Fruit fly (Drosophila melanogaster) whole organism, wandering third instar larva: ENCODE data around the gene dac.
A peak's percentile ranks its signal among the peaks of the same experiment; 100 is the strongest.

Experiments used
- Abd-B ChIP-seq: fragments of >200 bp; optimal IDR thresholded peaks from 2 replicates; lab custom pipeline; 2017; ENCODE audit warnings: missing biosample characterization, missing genetic modification characterization
- CG32264 ChIP-seq: fragments of 200-800 bp; sonication (Bioruptor generic); optimal IDR thresholded peaks from 2 replicates; lab custom pipeline; 2016; ENCODE audit warnings: missing biosample characterization, missing genetic modification characterization
- CG9705 ChIP-seq: fragments of 200-800 bp; sonication (Bioruptor generic); optimal IDR thresholded peaks from 2 replicates; lab custom pipeline; 2018; ENCODE audit warnings: missing biosample characterization, mild to moderate bottlenecking, missing genetic modification characterization
- CrebA ChIP-seq: fragments of 200-800 bp; sonication (Bioruptor generic); optimal IDR thresholded peaks from 2 replicates; lab custom pipeline; 2016; ENCODE audit warnings: missing biosample characterization, mild to moderate bottlenecking, missing genetic modification characterization, borderline replicate concordance
- Dfd ChIP-seq: fragments of >200 bp; optimal IDR thresholded peaks from 2 replicates; lab custom pipeline; 2017; ENCODE audit warnings: missing biosample characterization, missing genetic modification characterization
- Dif ChIP-seq: fragments of 200-275, 200-300 bp; sonication (Bioruptor generic); optimal IDR thresholded peaks from 2 replicates; lab custom pipeline; 2018; ENCODE audit warnings: missing biosample characterization, missing genetic modification characterization; ENCODE audit not compliant: partially characterized antibody
- GATAd ChIP-seq: sonication (Bioruptor generic); optimal IDR thresholded peaks from 2 replicates; lab custom pipeline; 2016; ENCODE audit warnings: missing biosample characterization, missing genetic modification characterization
- HLH106 ChIP-seq: fragments of 200-800 bp; optimal IDR thresholded peaks from 3 replicates; lab custom pipeline; 2019; ENCODE audit warnings: missing biosample characterization, mild to moderate bottlenecking, missing genetic modification characterization, moderate library complexity
- Hnf4 ChIP-seq: fragments of 200-800 bp; sonication (Bioruptor generic); optimal IDR thresholded peaks from 2 replicates; lab custom pipeline; 2016; ENCODE audit warnings: missing biosample characterization, mild to moderate bottlenecking, missing genetic modification characterization
- Hr78 ChIP-seq: fragments of >200 bp; optimal IDR thresholded peaks from 2 replicates; lab custom pipeline; 2017; ENCODE audit warnings: missing biosample characterization, missing genetic modification characterization
- Hr83 ChIP-seq: fragments of 200-300 bp; sonication (Bioruptor generic); optimal IDR thresholded peaks from 2 replicates; lab custom pipeline; 2016; ENCODE audit warnings: missing biosample characterization, mild to moderate bottlenecking, missing genetic modification characterization, moderate library complexity; ENCODE audit not compliant: poor library complexity, severe bottlenecking
- Jra ChIP-seq: sonication (Bioruptor generic); optimal IDR thresholded peaks from 2 replicates; lab custom pipeline; 2016; ENCODE audit warnings: missing biosample characterization, missing genetic modification characterization
- Mio ChIP-seq: sonication (Bioruptor generic); optimal IDR thresholded peaks from 2 replicates; lab custom pipeline; 2016; ENCODE audit warnings: missing biosample characterization, missing genetic modification characterization
- Myc ChIP-seq: fragments of >200 bp; optimal IDR thresholded peaks from 2 replicates; lab custom pipeline; 2017
- N ChIP-seq: fragments of >200 bp; optimal IDR thresholded peaks from 2 replicates; lab custom pipeline; 2018; ENCODE audit warnings: missing biosample characterization, missing external identifiers, missing genetic modification characterization
- OdsH ChIP-seq: fragments of 200-800 bp; sonication (Bioruptor generic); optimal IDR thresholded peaks from 2 replicates; lab custom pipeline; 2016; ENCODE audit warnings: missing biosample characterization, mild to moderate bottlenecking, missing genetic modification characterization
- Rel ChIP-seq, 2 experiments: fragments of 200-800 bp; sonication (Bioruptor generic) in 1 of 2; optimal IDR thresholded peaks; 2 replicates in 1 of 2; 3 replicates in 1 of 2; lab custom pipeline; 2016 to 2019; ENCODE audit warnings: mild to moderate bottlenecking in 2 of 2, missing biosample characterization in 2 of 2, missing genetic modification characterization in 2 of 2, moderate library complexity in 1 of 2
- Sp1 ChIP-seq: fragments of 200-800 bp; sonication (Bioruptor generic); optimal IDR thresholded peaks from 3 replicates; lab custom pipeline; 2019; ENCODE audit warnings: missing biosample characterization, mild to moderate bottlenecking, missing genetic modification characterization, moderate library complexity
- Vsx2 ChIP-seq: fragments of 200-300, 225-300 bp; sonication (Bioruptor generic); optimal IDR thresholded peaks from 2 replicates; lab custom pipeline; 2018; ENCODE audit warnings: missing biosample characterization, missing genetic modification characterization; ENCODE audit not compliant: partially characterized antibody
- br ChIP-seq: fragments of 200-800 bp; sonication (Bioruptor generic); optimal IDR thresholded peaks from 2 replicates; lab custom pipeline; 2016; ENCODE audit warnings: missing biosample characterization, missing genetic modification characterization
- brk ChIP-seq: fragments of 200-800 bp; sonication (Bioruptor generic); optimal IDR thresholded peaks from 2 replicates; lab custom pipeline; 2016; ENCODE audit warnings: missing biosample characterization, mild to moderate bottlenecking, missing genetic modification characterization
- dl ChIP-seq, 2 experiments: fragments of 175-275, 200-275 bp in 1 of 2; fragments of 200-275 bp in 1 of 2; sonication (Bioruptor generic); optimal IDR thresholded peaks; lab custom pipeline; 2018; ENCODE audit warnings: mild to moderate bottlenecking in 2 of 2, missing biosample characterization in 2 of 2, missing genetic modification characterization in 2 of 2, moderate library complexity in 2 of 2; ENCODE audit not compliant: partially characterized antibody in 2 of 2, insufficient read depth in 1 of 2
- dmrt93B ChIP-seq: fragments of 200-800 bp; sonication (Bioruptor generic); optimal IDR thresholded peaks from 2 replicates; lab custom pipeline; 2018; ENCODE audit warnings: missing biosample characterization, mild to moderate bottlenecking, missing genetic modification characterization
- dsf ChIP-seq: sonication (Bioruptor generic); optimal IDR thresholded peaks from 2 replicates; lab custom pipeline; 2016; ENCODE audit warnings: missing biosample characterization, missing genetic modification characterization, borderline replicate concordance
- ey ChIP-seq: fragments of 200-800 bp; sonication (Bioruptor generic); optimal IDR thresholded peaks from 2 replicates; lab custom pipeline; 2016; ENCODE audit warnings: missing biosample characterization, missing genetic modification characterization
- foxo ChIP-seq, 2 experiments: fragments of 200-800 bp; sonication (Bioruptor generic); optimal IDR thresholded peaks; 2 replicates in 1 of 2; 3 replicates in 1 of 2; lab custom pipeline; 2016 to 2017; ENCODE audit warnings: missing biosample characterization in 2 of 2, missing genetic modification characterization in 2 of 2
- fru ChIP-seq: fragments of 200-800 bp; sonication (Bioruptor generic); optimal IDR thresholded peaks from 3 replicates; lab custom pipeline; 2016; ENCODE audit warnings: missing biosample characterization, mild to moderate bottlenecking, missing genetic modification characterization
- h ChIP-seq: fragments of 200-800 bp; sonication (Bioruptor generic); optimal IDR thresholded peaks from 3 replicates; lab custom pipeline; 2016; ENCODE audit warnings: missing biosample characterization, mild to moderate bottlenecking, missing genetic modification characterization
- jim ChIP-seq: fragments of 175-275, 200-325 bp; sonication (Bioruptor generic); optimal IDR thresholded peaks from 2 replicates; lab custom pipeline; 2016; ENCODE audit warnings: missing biosample characterization, mild to moderate bottlenecking, missing genetic modification characterization
- lola ChIP-seq: fragments of >200 bp; optimal IDR thresholded peaks from 2 replicates; lab custom pipeline; 2017; ENCODE audit warnings: missing biosample characterization, missing genetic modification characterization
- pan ChIP-seq: fragments of >200 bp; optimal IDR thresholded peaks from 2 replicates; lab custom pipeline; 2017
- psq ChIP-seq: fragments of 200-800 bp; sonication (Bioruptor generic); optimal IDR thresholded peaks from 3 replicates; lab custom pipeline; 2017; ENCODE audit warnings: missing biosample characterization, mild to moderate bottlenecking, missing genetic modification characterization, moderate library complexity
- rgr ChIP-seq: fragments of 200-800 bp; sonication (Bioruptor generic); optimal IDR thresholded peaks from 3 replicates; lab custom pipeline; 2016; ENCODE audit warnings: missing biosample characterization, mild to moderate bottlenecking, missing genetic modification characterization
- sage ChIP-seq: fragments of 200-800 bp; sonication (Bioruptor generic); optimal IDR thresholded peaks from 2 replicates; lab custom pipeline; 2016; ENCODE audit warnings: missing biosample characterization, mild to moderate bottlenecking, missing genetic modification characterization
- sv ChIP-seq: fragments of 200-800 bp; sonication (Bioruptor generic); optimal IDR thresholded peaks from 3 replicates; lab custom pipeline; 2016; ENCODE audit warnings: missing biosample characterization, missing genetic modification characterization
- tai ChIP-seq: sonication (Bioruptor generic); optimal IDR thresholded peaks from 2 replicates; lab custom pipeline; 2016; ENCODE audit warnings: missing biosample characterization, missing genetic modification characterization
- usp ChIP-seq: fragments of >200 bp; optimal IDR thresholded peaks from 2 replicates; lab custom pipeline; 2017; ENCODE audit warnings: missing biosample characterization, missing genetic modification characterization
- woc ChIP-seq: sonication (Bioruptor generic); optimal IDR thresholded peaks from 2 replicates; lab custom pipeline; 2016; ENCODE audit warnings: missing biosample characterization, mild to moderate bottlenecking, missing genetic modification characterization

The dac gene

DNA sequence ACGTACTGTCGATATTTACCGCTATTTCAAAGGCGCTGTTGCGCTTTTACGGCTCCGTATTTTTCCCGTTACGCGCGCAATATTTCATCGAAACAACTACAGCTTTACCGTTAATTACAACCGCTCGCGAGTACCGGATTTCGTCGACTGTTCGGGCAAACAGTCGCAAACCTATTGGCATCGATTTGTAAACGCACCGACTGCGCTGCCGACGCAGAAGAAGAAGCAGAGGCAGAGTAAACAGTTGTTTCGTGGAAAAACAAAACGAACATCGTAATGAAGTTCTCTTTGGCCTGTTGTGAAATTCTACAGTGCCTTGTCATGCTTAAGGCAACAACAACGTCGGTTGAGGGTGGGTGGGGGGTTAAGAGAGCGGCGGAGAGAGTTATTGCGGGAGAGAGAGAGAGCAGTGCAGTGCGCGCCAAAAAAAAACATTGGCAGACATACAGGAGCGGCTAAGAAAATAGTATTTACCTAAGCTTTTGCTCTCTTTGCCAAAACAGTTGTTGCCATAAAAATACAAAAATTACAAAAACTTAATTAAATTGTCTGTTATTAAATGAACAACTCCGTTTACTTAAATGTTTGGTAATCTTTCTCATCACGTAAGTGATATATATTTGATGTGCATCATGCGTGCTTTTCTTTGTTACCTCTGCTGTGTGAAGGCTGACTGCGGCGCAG is 47.0 kb upstream of the dac start, which contains the start of gene CG5953:
Gene CG5953 (minus strand): TSS at position 176 of the 684 bp plus-strand sequence.
- TF ChIP-seq usp, result no peak
- peak; percentile 77 for TF ChIP-seq Hnf4 (GFP tag; lab: Kevin White, UChicago)
- peak; percentile 85 for TF ChIP-seq Dif (GFP tag; lab: Kevin White, UChicago)
- TF ChIP-seq Mio (GFP tag; lab: Kevin White, UChicago), result peak; percentile 62
- TF ChIP-seq sv (GFP tag; lab: Kevin White, UChicago), result peak; percentile 95
- TF ChIP-seq Dfd, result peak; percentile 89
- peak; percentile 68 for TF ChIP-seq CrebA (GFP tag; lab: Kevin White, UChicago)
- TF ChIP-seq CG9705 (GFP tag; lab: Kevin White, UChicago), result peak; percentile 96
- no peak for TF ChIP-seq lola (GFP tag; lab: Kevin White, UChicago)
- peak; percentile 95 for TF ChIP-seq CG32264 (GFP tag; lab: Kevin White, UChicago)
- no peak for TF ChIP-seq Hr78 (GFP tag; lab: Kevin White, UChicago)
- peak; percentile 71 to 80 for TF ChIP-seq dl (GFP tag; optimal IDR thresholded peaks at IDR 0.05; lab: Kevin White, UChicago; ENCODE audit: insufficient read depth in 1 of 2, partially characterized antibody in 2 of 2)
- peak; percentile 98 for TF ChIP-seq OdsH (GFP tag; lab: Kevin White, UChicago)
- TF ChIP-seq jim (GFP tag; lab: Kevin White, UChicago), result no peak
- TF ChIP-seq N, result no peak
- peak; percentile 98 for TF ChIP-seq fru (GFP tag; lab: Kevin White, UChicago)
- TF ChIP-seq Abd-B (GFP tag; lab: Kevin White, UChicago), result no peak
- TF ChIP-seq woc (GFP tag; lab: Kevin White, UChicago), result peak; percentile 98
- peak; percentile 83 for TF ChIP-seq Jra (GFP tag; lab: Kevin White, UChicago)
- peak; percentile 98 for TF ChIP-seq ey (GFP tag; lab: Kevin White, UChicago)
- peak; percentile 67 for TF ChIP-seq dsf
- TF ChIP-seq Sp1 (GFP tag; lab: Kevin White, UChicago), result peak; percentile 98
- peak; percentile 44 for TF ChIP-seq Rel (GFP tag; optimal IDR thresholded peaks at IDR 0.05; lab: Kevin White, UChicago)
- peak; percentile 69 for TF ChIP-seq Rel (tag; optimal IDR thresholded peaks at IDR 0.05; lab: Kevin White, UChicago)
- TF ChIP-seq dmrt93B (GFP tag; lab: Kevin White, UChicago), result peak; percentile 97
- peak; percentile 8 for TF ChIP-seq Hr83 (GFP tag; lab: Kevin White, UChicago)
- peak; percentile 67 to 97 for TF ChIP-seq foxo (GFP tag; optimal IDR thresholded peaks at IDR 0.05; lab: Kevin White, UChicago)
- TF ChIP-seq brk (GFP tag; lab: Kevin White, UChicago), result peak; percentile 86
- TF ChIP-seq pan, result no peak
- peak; percentile 97 for TF ChIP-seq h (GFP tag; lab: Kevin White, UChicago)
- no peak for TF ChIP-seq psq (GFP tag; lab: Kevin White, UChicago)
- TF ChIP-seq sage (GFP tag; lab: Kevin White, UChicago), result peak; percentile 71
- TF ChIP-seq rgr (GFP tag; lab: Kevin White, UChicago), result peak; percentile 97
- TF ChIP-seq tai (GFP tag; lab: Kevin White, UChicago), result no peak
- TF ChIP-seq HLH106 (tag; lab: Kevin White, UChicago), result peak; percentile 98
- TF ChIP-seq Vsx2 (GFP tag; lab: Kevin White, UChicago), result peak; percentile 56
- no peak for TF ChIP-seq Myc (lab: Kevin White, UChicago)
- TF ChIP-seq GATAd (GFP tag; lab: Kevin White, UChicago), result peak; percentile 45
- peak; percentile 97 for TF ChIP-seq br (GFP tag; lab: Kevin White, UChicago)

DNA sequence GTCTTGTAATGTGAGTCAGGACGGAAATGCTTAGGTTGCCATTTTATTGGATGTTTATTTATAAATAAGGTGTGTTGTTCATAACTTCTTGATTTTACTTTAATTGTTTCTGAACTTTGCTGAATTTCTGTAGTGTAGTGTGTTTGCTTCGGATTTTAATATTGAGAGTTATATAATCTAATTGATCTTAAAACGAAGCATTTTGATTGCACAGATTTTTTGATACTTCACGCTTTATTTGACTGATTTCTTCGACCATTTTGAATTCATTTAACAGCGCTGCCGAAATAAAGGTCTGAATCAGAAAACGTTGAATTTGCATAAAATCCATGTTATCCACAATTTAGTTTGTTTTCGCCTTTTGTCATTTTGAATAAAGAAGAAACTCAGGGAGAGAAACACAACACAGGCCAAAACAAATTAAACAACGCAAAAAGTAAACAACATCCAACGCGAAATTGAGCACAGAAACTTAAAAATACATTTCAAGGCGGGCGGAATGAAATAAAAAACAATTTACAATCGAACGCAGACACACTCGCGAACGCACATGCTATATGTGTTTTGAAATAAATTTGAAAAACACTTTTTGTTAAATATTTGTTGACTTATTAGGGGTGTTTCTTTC is 45.8 kb upstream of the dac start:
- TF ChIP-seq GATAd (GFP tag; lab: Kevin White, UChicago) (no peak), rgr (GFP tag; lab: Kevin White, UChicago) (peak; percentile 11)
